Worm (Caenorhabditis elegans) whole organism, L4/young adult: Measurements from ENCODE around the gene add-1.

ENCODE experiments used
- W03F9.2 ChIP-seq: fragments of 150-350 bp; optimal IDR thresholded peaks from 2 replicates; lab custom pipeline; 2014; ENCODE audit warnings: missing biosample characterization, missing genetic modification characterization
- dao-5 ChIP-seq: sonication (generic microtip); optimal IDR thresholded peaks from 2 replicates; lab custom pipeline; 2016; ENCODE audit warnings: missing genotype, missing genetic modification characterization, moderate library complexity, missing compliant biosample characterization
- him-1 ChIP-seq: sonication (generic microtip); optimal IDR thresholded peaks from 2 replicates; lab custom pipeline; 2016; ENCODE audit warnings: missing genotype, missing genetic modification reagents, missing genetic modification characterization, missing compliant biosample characterization

The add-1 gene

ce11 chrX:4811242-4811641, 48.6 kb downstream of the add-1 start, which contains the start of gene ztf-16:
ztf-16 (minus strand) TSS chrX:4811540.
- TF ChIP-seq W03F9.2, result no peak
- no peak for TF ChIP-seq dao-5 (tag; lab: Kevin White, UChicago)
- no peak for TF ChIP-seq him-1 (tag; lab: Kevin White, UChicago)

- TF ChIP-seq dao-5 (tag; lab: Kevin White, UChicago) (no peak), W03F9.2 (no peak), him-1 (tag; lab: Kevin White, UChicago) (no peak)
Observed at ce11 chrX:4809753-4810424, 50.0 kb downstream of the add-1 start.

ce11 chrX:4809189-4809588, 50.7 kb downstream of the add-1 start:
- TF ChIP-seq him-1 (tag; lab: Kevin White, UChicago), result no peak
- no peak for TF ChIP-seq dao-5 (tag; lab: Kevin White, UChicago)
- TF ChIP-seq W03F9.2, result no peak

- TF ChIP-seq him-1 (tag; lab: Kevin White, UChicago) (no peak), dao-5 (tag; lab: Kevin White, UChicago) (no peak), W03F9.2 (no peak)
Observed at ce11 chrX:4808737-4809136, 51.1 kb downstream of the add-1 start.
